Worm (Caenorhabditis elegans) whole organism, L4 larva: ENCODE measurements around the gene bca-1.

Experiments used
- ceh-82 ChIP-seq: sonication (generic microtip); optimal IDR thresholded peaks from 2 replicates; lab custom pipeline; 2017; ENCODE audit warnings: missing biosample characterization, missing genetic modification characterization
- daf-12 ChIP-seq: fragments of 150-350 bp; optimal IDR thresholded peaks from 2 replicates; lab custom pipeline; 2014; ENCODE audit warnings: missing biosample characterization, missing genetic modification reagents, missing genetic modification characterization
- mdl-1 ChIP-seq, 2 experiments: fragments of 150-350 bp in 1 of 2; sonication (generic microtip) in 1 of 2; optimal IDR thresholded peaks; 2 replicates each; lab custom pipeline; 2014 to 2017; ENCODE audit warnings: missing biosample characterization in 2 of 2, missing genetic modification characterization in 2 of 2
- pqm-1 ChIP-seq: sonication (generic microtip); optimal IDR thresholded peaks from 2 replicates; lab custom pipeline; 2017; ENCODE audit warnings: missing biosample characterization, missing genetic modification characterization
- skn-1 ChIP-seq: fragments of 150-350 bp; optimal IDR thresholded peaks from 2 replicates; lab custom pipeline; 2014; ENCODE audit warnings: missing biosample characterization, missing genetic modification characterization
- tag-97 ChIP-seq: fragments of 200-800 bp; sonication (Bioruptor generic); IDR thresholded peaks from 2 replicates; pipeline ENCODE4 v1.3.6; 2022; ENCODE audit warnings: missing genetic modification characterization, missing compliant biosample characterization

ce11 chrX:6247869-6248268 is 43.3 kb upstream of the bca-1 start:
- TF ChIP-seq tag-97 (GFP tag; lab: Robert Waterston, UW) (no peak), pqm-1 (tag; lab: Kevin White, UChicago) (no peak), ceh-82 (tag; lab: Kevin White, UChicago) (no peak), skn-1 (tag; lab: Kevin White, UChicago) (no peak), daf-12 (tag; lab: Kevin White, UChicago) (no peak), mdl-1 (tag; optimal IDR thresholded peaks at IDR 0.05; lab: Kevin White, UChicago) (no peak)
